Fruit fly (Drosophila melanogaster) Kc167 (cell line): Measurements from ENCODE around the gene CG2104.

ENCODE experiments used
- Myc ChIP-seq: fragments of >200 bp; optimal IDR thresholded peaks from 2 replicates; lab custom pipeline; 2017; ENCODE audit warnings: missing external identifiers
- Sin3A ChIP-seq: fragments of >200 bp; optimal IDR thresholded peaks from 2 replicates; lab custom pipeline; 2018; ENCODE audit warnings: missing external identifiers
- h ChIP-seq: fragments of >200 bp; optimal IDR thresholded peaks from 3 replicates; lab custom pipeline; 2018; ENCODE audit warnings: missing external identifiers
- insv ChIP-seq: fragments of >200 bp; optimal IDR thresholded peaks from 3 replicates; lab custom pipeline; 2018; ENCODE audit warnings: missing external identifiers
- psq ChIP-seq: fragments of >200 bp; optimal IDR thresholded peaks from 2 replicates; lab custom pipeline; 2017; ENCODE audit warnings: missing external identifiers
- ttk ChIP-seq: sonication (Bioruptor generic); optimal IDR thresholded peaks from 2 replicates; lab custom pipeline; 2017; ENCODE audit warnings: missing external identifiers

CG2104 gene

DNA sequence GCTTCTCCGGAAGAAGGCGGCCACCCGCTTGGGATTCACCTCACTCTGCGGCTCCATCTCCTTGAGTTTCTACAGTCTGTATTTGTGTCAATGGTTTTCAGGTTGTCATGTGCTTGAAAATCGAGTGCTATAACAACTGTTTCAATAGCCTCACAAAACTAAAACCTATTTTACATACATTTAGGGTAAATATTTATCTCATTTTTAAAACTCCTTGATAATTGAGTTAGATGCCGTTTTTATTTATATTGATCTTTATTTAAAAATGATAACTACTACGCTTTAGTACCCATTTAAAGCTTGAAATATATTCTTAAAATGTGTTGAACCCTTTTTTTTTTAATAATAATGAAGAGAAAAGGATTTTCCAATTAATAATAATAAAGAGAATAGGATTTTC is at the start of gene CG2104:
Gene CG2104, minus strand, starts transcription at position 101 of the 400 bp plus-strand sequence.
- TF ChIP-seq h (no peak), Myc (lab: Kevin White, UChicago) (no peak), ttk (lab: Kevin White, UChicago) (no peak), insv (lab: Kevin White, UChicago) (no peak), Sin3A (lab: Kevin White, UChicago) (no peak), psq (lab: Kevin White, UChicago) (no peak)

DNA sequence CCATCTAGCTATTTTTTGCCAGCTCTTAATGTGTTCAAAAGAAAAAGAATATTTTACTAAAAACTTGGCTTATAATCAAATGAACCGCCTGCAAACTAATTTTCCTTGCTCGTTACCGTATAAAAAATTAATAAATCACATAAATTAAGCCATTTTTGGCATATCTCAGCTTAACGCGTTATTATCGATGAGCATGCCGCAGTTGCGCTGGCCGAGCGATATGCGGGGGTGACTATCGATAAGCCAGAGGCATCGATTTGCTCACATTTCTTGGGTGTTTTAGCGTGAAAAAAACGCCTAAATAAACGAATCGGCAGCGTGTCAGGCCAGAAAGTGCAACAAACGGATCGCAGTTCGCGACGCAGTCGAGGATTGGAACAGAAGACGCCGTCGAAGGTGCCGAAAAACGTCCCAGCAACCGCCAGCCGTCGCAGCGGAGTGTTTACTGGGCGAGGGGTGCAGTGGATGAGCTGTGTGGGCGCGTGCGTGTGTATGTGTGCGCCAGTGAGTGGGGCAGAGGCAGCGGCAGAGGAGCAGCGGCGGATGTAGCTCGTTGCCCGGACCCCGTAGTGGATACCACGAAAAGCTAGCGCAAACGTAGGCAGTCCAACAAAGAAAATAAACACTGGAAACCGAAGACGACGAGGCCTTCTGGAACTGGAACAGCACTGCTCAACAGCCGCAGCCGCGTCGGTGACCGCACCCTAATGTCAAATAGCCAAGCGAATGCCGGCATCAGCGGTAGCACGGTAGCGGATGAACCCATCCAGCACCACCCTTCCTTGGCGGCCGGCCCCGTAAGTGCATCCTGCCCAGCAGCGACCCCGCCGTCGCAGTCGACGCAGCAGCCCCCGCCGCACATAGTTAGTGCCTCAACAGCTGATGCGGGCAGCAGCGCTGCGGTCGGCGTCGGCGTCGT is 49.5 kb upstream of the CG2104 start, which contains the start of the genes Sym and Madm:
Gene Sym, minus strand, starts transcription at position 199 of the 919 bp plus-strand sequence.
Gene Madm, plus strand, starts transcription at position 233 of the 919 bp plus-strand sequence.
- TF ChIP-seq h (no peak), Myc (lab: Kevin White, UChicago) (no peak), insv (lab: Kevin White, UChicago) (no peak), Sin3A (lab: Kevin White, UChicago) (no peak), ttk (lab: Kevin White, UChicago) (no peak)

DNA sequence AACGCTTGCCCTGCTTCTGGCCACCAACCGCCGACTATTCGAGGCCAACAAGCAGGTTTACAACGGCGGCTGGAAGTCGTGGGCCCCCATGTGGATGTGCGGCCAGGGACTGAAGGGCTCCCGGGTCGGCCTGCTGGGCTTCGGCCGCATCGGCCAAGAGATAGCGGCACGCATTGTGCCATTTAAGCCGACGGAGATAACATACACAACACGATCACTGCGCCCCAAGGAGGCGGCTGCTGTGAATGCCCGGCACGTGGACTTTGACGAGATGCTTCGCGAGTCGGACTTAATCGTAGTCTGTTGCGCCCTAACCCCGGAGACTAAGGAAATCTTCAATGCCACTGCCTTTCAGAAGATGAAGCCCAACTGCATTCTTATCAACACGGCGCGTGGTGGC is 44.2 kb upstream of the CG2104 start:
- no peak for TF ChIP-seq Myc (lab: Kevin White, UChicago)
- TF ChIP-seq h, result no peak
- TF ChIP-seq insv (lab: Kevin White, UChicago), result no peak
- TF ChIP-seq ttk (lab: Kevin White, UChicago), result no peak
- TF ChIP-seq psq (lab: Kevin White, UChicago), result no peak
- TF ChIP-seq Sin3A (lab: Kevin White, UChicago), result no peak

DNA sequence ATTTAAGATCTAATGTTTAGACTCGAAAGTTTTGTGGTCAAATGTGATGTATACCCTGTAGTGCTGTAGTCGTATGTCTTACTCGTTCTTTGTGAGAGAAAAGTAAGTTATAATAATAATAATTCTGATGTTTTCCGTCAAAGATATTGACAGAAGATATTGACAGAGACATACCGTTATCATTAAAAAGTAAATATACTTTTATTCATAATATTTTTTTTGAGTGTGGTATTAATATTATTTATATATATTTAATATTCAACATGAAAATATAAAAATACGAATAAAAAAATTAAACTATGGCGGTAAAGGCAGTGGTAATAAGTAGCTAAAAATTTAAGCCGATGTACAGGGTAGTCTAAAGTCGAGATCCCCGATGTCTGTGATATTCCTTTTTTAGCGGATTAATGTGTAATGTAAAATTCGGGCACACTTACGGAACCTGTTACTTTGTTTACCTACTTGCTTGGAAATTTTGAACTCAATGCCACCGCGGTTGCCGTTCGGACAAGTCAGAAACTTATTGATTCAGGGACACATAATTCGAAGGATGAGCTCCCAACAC is 43.3 kb upstream of the CG2104 start, which contains the start of the genes CG2100 and CG1236:
Gene CG2100, minus strand, starts transcription at position 51 of the 565 bp plus-strand sequence.
Gene CG1236, plus strand, starts transcription at position 444 of the 565 bp plus-strand sequence.
- TF ChIP-seq insv (lab: Kevin White, UChicago), result no peak

DNA sequence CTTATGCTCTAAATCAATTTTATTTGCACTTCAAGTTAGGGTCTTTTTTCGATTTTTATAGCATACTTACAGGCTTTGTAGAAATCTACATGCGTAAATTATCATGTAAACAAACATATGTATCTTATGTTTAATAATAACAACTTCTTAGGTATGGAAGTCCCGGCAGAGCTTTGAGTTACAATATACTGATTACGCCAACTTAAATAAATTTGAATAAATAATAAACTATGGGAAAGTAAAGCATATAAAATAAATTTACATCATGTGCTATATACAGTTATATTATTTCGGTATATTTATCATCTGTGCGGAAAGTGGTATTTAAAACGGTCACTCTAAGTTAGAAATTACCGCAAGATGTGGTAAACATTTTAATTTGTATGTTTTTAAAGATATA is 40.1 kb upstream of the CG2104 start, which contains the start of gene CG1239:
Gene CG1239, plus strand, starts transcription at position 333 of the 400 bp plus-strand sequence.
- TF ChIP-seq insv (lab: Kevin White, UChicago) (no peak), psq (lab: Kevin White, UChicago) (no peak), Sin3A (lab: Kevin White, UChicago) (no peak), ttk (lab: Kevin White, UChicago) (no peak), h (no peak), Myc (lab: Kevin White, UChicago) (no peak)

DNA sequence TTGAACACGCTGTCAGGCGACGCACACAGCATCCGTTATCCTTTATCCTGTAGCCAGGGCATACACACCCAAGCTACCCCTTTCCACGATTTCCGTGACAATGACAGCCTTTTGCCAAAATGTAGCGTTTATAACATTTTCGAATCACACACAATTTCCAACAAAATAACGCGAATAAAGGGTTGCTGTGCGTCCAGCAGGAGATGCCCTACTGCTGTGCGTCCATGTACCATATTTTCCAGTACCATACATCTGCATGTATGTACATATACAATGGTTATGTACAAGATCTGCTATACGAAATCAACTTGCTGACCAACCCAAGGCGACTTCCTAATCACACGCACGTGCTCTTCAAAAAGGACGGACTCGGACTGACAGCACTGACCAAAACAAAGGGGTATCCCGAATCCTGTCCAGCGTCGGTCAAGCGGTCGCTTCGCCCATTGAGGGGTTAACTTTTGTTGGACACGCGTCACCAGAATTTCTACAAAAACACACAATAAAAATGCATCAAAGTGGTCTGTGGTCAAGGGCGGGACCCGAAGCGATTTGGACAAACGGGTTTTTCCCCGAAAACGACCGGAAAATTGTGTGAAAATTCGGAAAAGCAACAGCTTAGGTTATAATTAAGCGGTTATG is 34.8 kb upstream of the CG2104 start:
- no peak for TF ChIP-seq Myc (lab: Kevin White, UChicago)
- TF ChIP-seq insv (lab: Kevin White, UChicago), result no peak
- no peak for TF ChIP-seq psq (lab: Kevin White, UChicago)
- TF ChIP-seq Sin3A (lab: Kevin White, UChicago), result no peak
- TF ChIP-seq ttk (lab: Kevin White, UChicago), result no peak
- no peak for TF ChIP-seq h

DNA sequence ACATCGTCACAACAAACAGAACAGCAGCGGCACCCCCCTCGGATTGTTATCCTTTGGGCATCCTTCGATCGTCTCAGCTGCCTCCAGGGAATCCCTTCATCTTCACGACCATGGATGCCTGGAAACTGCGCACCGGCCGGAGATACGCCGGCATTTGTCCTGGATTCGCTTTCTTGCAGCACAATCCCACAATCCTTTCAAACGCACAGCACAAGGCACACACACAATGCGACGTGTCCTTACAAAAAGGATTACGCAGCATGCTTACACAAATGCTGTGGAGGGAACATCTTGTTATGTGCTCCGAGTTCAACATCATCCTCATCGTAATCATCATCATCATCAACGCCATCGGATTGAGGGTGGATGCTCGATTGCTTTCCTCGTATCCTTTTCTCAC is 30.0 kb upstream of the CG2104 start:
- TF ChIP-seq Myc (lab: Kevin White, UChicago), result no peak
- TF ChIP-seq ttk (lab: Kevin White, UChicago), result no peak
- TF ChIP-seq Sin3A (lab: Kevin White, UChicago), result no peak
- no peak for TF ChIP-seq h
- no peak for TF ChIP-seq psq (lab: Kevin White, UChicago)
- no peak for TF ChIP-seq insv (lab: Kevin White, UChicago)

DNA sequence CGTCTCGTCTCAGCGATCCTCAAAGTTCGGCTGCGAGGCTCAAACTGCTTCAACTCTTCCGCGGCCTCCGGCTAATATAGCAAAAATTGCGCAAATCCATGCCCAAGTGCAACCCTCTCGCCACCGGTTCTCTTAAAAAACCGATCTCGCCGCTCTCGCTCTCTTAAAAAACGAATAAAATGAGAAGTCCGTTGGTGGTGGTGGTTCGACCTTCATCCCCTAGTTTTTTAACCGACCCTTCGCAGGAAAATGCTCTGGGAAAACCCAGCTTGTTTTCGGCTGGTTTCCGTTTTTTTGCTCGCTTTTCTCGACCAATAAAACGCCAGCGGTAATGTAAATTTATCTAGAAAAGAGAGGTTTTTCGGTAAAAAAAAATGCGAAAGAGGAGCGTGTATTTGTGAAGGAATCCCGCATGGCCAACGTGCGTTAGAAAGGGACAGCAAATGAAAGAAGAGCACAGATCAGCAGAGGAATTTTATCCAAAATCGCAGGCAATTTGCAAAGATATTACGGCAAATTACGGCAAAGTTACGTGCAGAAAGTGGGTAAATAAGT is 23.7 kb upstream of the CG2104 start, which contains the start of gene cas:
Gene cas, minus strand, starts transcription at position 51 of the 555 bp plus-strand sequence.
- TF ChIP-seq Sin3A (lab: Kevin White, UChicago), result no peak
- no peak for TF ChIP-seq psq (lab: Kevin White, UChicago)

DNA sequence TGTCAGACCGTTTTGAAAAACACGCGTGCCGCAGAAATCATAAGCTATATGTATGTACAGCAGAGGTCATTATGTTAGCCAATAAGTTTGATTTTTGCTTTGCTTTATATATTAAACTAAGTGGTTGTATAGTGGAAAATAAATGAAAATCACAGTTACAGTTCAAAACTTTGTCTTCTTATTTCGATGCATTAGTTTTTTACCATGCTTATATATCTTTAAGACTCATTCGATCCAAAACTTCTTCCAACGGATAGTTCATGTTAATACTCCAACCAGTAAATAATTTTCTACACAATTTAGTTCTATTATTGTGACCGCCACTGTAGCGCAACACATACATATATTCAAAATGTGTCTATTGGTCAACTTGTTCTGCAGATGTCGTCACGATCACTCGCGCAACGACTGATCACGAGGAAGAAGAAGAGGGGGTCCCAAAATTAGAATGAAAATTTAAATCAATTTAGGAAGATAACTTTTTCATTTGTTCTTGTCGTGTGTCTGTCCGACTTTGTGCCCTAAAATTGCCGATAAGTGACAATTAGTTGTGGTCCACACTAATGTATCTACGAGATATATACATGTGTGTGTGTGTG is 12.5 kb upstream of the CG2104 start:
- no peak for TF ChIP-seq h
- no peak for TF ChIP-seq insv (lab: Kevin White, UChicago)
- no peak for TF ChIP-seq psq (lab: Kevin White, UChicago)
- no peak for TF ChIP-seq Sin3A (lab: Kevin White, UChicago)
- no peak for TF ChIP-seq ttk (lab: Kevin White, UChicago)
- TF ChIP-seq Myc (lab: Kevin White, UChicago), result no peak

DNA sequence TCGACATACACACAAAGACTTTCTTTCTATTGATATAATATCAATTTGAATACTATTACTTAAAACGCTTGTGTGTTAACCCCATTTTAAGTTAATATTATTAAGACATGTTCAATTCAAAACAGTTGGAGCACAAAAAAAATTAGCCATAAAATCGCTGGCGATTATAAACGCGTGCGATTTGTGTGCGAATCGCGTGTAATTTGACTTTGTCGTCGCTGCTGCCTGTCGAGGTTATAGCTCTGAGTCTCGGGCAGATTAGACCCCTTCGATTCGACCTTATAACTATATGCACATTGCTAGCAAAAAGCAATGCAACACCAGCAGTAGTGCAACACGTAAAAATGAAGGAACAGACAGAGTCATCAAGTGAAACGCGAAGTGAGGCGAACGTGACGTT is 11.9 kb upstream of the CG2104 start:
- no peak for TF ChIP-seq insv (lab: Kevin White, UChicago)
- TF ChIP-seq ttk (lab: Kevin White, UChicago), result no peak
- no peak for TF ChIP-seq Sin3A (lab: Kevin White, UChicago)

DNA sequence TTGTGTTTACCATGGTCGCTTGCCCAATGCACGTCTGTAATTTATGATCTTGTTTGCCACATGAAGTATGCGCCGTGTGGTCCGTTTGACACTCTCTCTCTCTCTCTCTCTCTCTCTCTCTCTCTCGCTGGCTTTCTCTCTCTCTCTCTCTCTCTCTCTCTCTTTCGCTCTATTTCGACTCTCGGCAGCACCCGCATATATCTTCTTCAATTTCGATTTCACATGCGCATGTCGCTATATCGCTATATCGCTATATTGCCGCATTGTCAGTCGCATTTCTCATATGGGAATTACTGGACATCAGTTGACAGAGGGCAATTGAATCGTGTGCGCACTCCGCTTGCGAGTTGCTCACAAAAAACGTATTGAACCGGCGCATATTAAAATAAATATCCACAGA is 8.0 kb upstream of the CG2104 start:
- TF ChIP-seq Myc (lab: Kevin White, UChicago), result no peak
- TF ChIP-seq h, result no peak
- no peak for TF ChIP-seq Sin3A (lab: Kevin White, UChicago)
- no peak for TF ChIP-seq psq (lab: Kevin White, UChicago)
- no peak for TF ChIP-seq insv (lab: Kevin White, UChicago)
- no peak for TF ChIP-seq ttk (lab: Kevin White, UChicago)
